Fruit fly (Drosophila melanogaster): ENCODE measurements around the gene SLIRP2.
A peak's percentile ranks its signal among the peaks of the same experiment; 100 is the strongest.

The SLIRP2 gene

dm6 chr3R:8663668-8664283, 12.9 kb downstream of the SLIRP2 start, which contains the start of gene CG8032 (continued):
- peak in 1 of 2 experiments; percentile 38 for TF ChIP-seq bsh (GFP tag; optimal IDR thresholded peaks at IDR 0.05)
- TF ChIP-seq HmgZ (tag; optimal IDR thresholded peaks at IDR 0.05), result peak; percentile 70
- TF ChIP-seq sens-2 (GFP tag; IDR thresholded peaks at IDR 0.05), result no peak
- no peak for TF ChIP-seq wdn (GFP tag; IDR thresholded peaks at IDR 0.05)
- TF ChIP-seq CG16815 (GFP tag; optimal IDR thresholded peaks at IDR 0.05), result no peak
- TF ChIP-seq salm (tag; optimal IDR thresholded peaks at IDR 0.05), result no peak
- TF ChIP-seq CG15601 (tag; optimal IDR thresholded peaks at IDR 0.05), result peak; percentile 41
- TF ChIP-seq CG15073 (GFP tag; optimal IDR thresholded peaks at IDR 0.05), result no peak
- TF ChIP-seq Fer3 (tag; optimal IDR thresholded peaks at IDR 0.05), result peak; percentile 11
- TF ChIP-seq tin (GFP tag; optimal IDR thresholded peaks at IDR 0.05), result peak; percentile 16
- no peak for TF ChIP-seq lov (optimal IDR thresholded peaks at IDR 0.05)
- no peak for TF ChIP-seq lov (GFP tag; IDR thresholded peaks at IDR 0.05)
- no peak for TF ChIP-seq sisA (GFP tag; IDR thresholded peaks at IDR 0.05)
- no peak for TF ChIP-seq pita (GFP tag; optimal IDR thresholded peaks at IDR 0.05)
- TF ChIP-seq Gug (GFP tag; IDR thresholded peaks at IDR 0.05), result 0 out of 4 replicates have a peak, but pooled peaks have one; percentile 2
- no peak for TF ChIP-seq CG30431 (GFP tag; optimal IDR thresholded peaks at IDR 0.05)
- TF ChIP-seq CG16863 (GFP tag; optimal IDR thresholded peaks at IDR 0.05), result peak; percentile 60
- peak; percentile 33; the same call in 1 of the 3 replicates for TF ChIP-seq Dbx (GFP tag; IDR thresholded peaks at IDR 0.05)
- TF ChIP-seq gsb-n (tag; optimal IDR thresholded peaks at IDR 0.05), result peak; percentile 23
- no peak for TF ChIP-seq pan (optimal IDR thresholded peaks at IDR 0.05)
- no peak for TF ChIP-seq pan (GFP tag; optimal IDR thresholded peaks at IDR 0.05 in 1 of 2, IDR thresholded peaks at IDR 0.05 in 1 of 2)
- TF ChIP-seq danr (GFP tag; IDR thresholded peaks at IDR 0.05), result no peak
- no peak for TF ChIP-seq fd3F (GFP tag; optimal IDR thresholded peaks at IDR 0.05)
- peak; percentile 36; the same call in 1 of the 2 replicates for TF ChIP-seq ttk (GFP tag; IDR thresholded peaks at IDR 0.05)
- TF ChIP-seq gem (tag; optimal IDR thresholded peaks at IDR 0.05), result peak; percentile 51
- no peak for TF ChIP-seq CG3726 (GFP tag; IDR thresholded peaks at IDR 0.05)
- TF ChIP-seq CG10366 (GFP tag; IDR thresholded peaks at IDR 0.05), result no peak
- TF ChIP-seq C15 (GFP tag; IDR thresholded peaks at IDR 0.05), result no peak
- TF ChIP-seq CG8765 (GFP tag; IDR thresholded peaks at IDR 0.05), result no peak
- peak; percentile 22 for TF ChIP-seq CG3163 (GFP tag; optimal IDR thresholded peaks at IDR 0.05)
- TF ChIP-seq CG11696 (GFP tag; IDR thresholded peaks at IDR 0.05), result no peak
- peak; percentile 18 for TF ChIP-seq CG10979 (tag; optimal IDR thresholded peaks at IDR 0.05)
- no peak for TF ChIP-seq otp (GFP tag; IDR thresholded peaks at IDR 0.05)
- peak; percentile 50 for TF ChIP-seq grau (tag; optimal IDR thresholded peaks at IDR 0.05)
- TF ChIP-seq Mrtf (GFP tag; IDR thresholded peaks at IDR 0.05), result 0 out of 3 replicates have a peak, but pooled peaks have one; percentile 36
- peak; percentile 62 for TF ChIP-seq row (GFP tag; IDR thresholded peaks at IDR 0.05)
- no peak for TF ChIP-seq CG7745 (tag; optimal IDR thresholded peaks at IDR 0.05)
- peak; percentile 5 for TF ChIP-seq Hr3 (GFP tag; optimal IDR thresholded peaks at IDR 0.05)
- TF ChIP-seq tio (GFP tag; optimal IDR thresholded peaks at IDR 0.05), result no peak
- no peak for TF ChIP-seq gce (GFP tag; IDR thresholded peaks at IDR 0.05)
- no peak for TF ChIP-seq Nf-YA (GFP tag; IDR thresholded peaks at IDR 0.05)
- TF ChIP-seq GATAe (GFP tag; conservative IDR thresholded peaks at IDR 0.05), result no peak
- no peak for TF ChIP-seq bowl (GFP tag; IDR thresholded peaks at IDR 0.05)
- TF ChIP-seq CG8944 (GFP tag; optimal IDR thresholded peaks at IDR 0.05), result peak; percentile 64
- TF ChIP-seq bbx (GFP tag; IDR thresholded peaks at IDR 0.05; ENCODE audit: partially characterized antibody), result no peak; the same call in 1 of the 2 replicates
- no peak for TF ChIP-seq CG6272 (GFP tag; IDR thresholded peaks at IDR 0.05)
- TF ChIP-seq Chrac-16 (GFP tag; optimal IDR thresholded peaks at IDR 0.05), result peak; percentile 22
- TF ChIP-seq onecut (GFP tag; IDR thresholded peaks at IDR 0.05), result peak; percentile 98
- peak; percentile 94 for TF ChIP-seq Ets65A (GFP tag)
- peak; percentile 5 for TF ChIP-seq CG10209 (GFP tag; optimal IDR thresholded peaks at IDR 0.05)
- peak; percentile 29 for TF ChIP-seq Abd-B (GFP tag; optimal IDR thresholded peaks at IDR 0.05)
- TF ChIP-seq Jarid2 (GFP tag; optimal IDR thresholded peaks at IDR 0.05), result no peak

Data from whole organism, embryonic.